Worm (Caenorhabditis elegans) whole organism, L2 larva: Measurements from ENCODE around the gene ZK250.13.

Experiments used
- R02D3.7 ChIP-seq: fragments of 150-350 bp; optimal IDR thresholded peaks from 2 replicates; lab custom pipeline; 2014; ENCODE audit warnings: missing biosample characterization, missing genetic modification characterization
- Y55F3AM.14 ChIP-seq: fragments of 200-800 bp; sonication (Bioruptor generic); optimal IDR thresholded peaks from 2 replicates; lab custom pipeline; 2018; ENCODE audit warnings: mild to moderate bottlenecking, missing genetic modification characterization, missing compliant biosample characterization
- aly-2 ChIP-seq: fragments of 150-350 bp; optimal IDR thresholded peaks from 2 replicates; lab custom pipeline; 2014; ENCODE audit warnings: missing biosample characterization, missing genetic modification characterization
- ceh-16 ChIP-seq: fragments of 150-350 bp; optimal IDR thresholded peaks from 2 replicates; lab custom pipeline; 2014; ENCODE audit warnings: missing biosample characterization, missing genetic modification characterization
- dmd-4 ChIP-seq: sonication (generic microtip); optimal IDR thresholded peaks from 2 replicates; lab custom pipeline; 2017; ENCODE audit warnings: missing biosample characterization, missing genetic modification characterization
- elt-3 ChIP-seq: sonication (generic microtip); optimal IDR thresholded peaks from 2 replicates; lab custom pipeline; 2017; ENCODE audit warnings: missing biosample characterization, missing genetic modification characterization
- gmeb-1 ChIP-seq: fragments of 150-350 bp; optimal IDR thresholded peaks from 2 replicates; lab custom pipeline; 2014; ENCODE audit warnings: missing biosample characterization, missing genetic modification characterization
- lsy-2 ChIP-seq, 2 experiments: fragments of 150-350 bp in 1 of 2; sonication (generic microtip) in 1 of 2; optimal IDR thresholded peaks; 2 replicates each; lab custom pipeline; 2014 to 2017; ENCODE audit warnings: missing biosample characterization in 2 of 2, missing genetic modification characterization in 2 of 2
- mbf-1 ChIP-seq: sonication (generic microtip); optimal IDR thresholded peaks from 2 replicates; lab custom pipeline; 2017; ENCODE audit warnings: missing biosample characterization, missing genetic modification characterization
- nhr-10 ChIP-seq: sonication (generic microtip); optimal IDR thresholded peaks from 2 replicates; lab custom pipeline; 2017; ENCODE audit warnings: missing biosample characterization, missing genetic modification characterization
- nhr-11 ChIP-seq: fragments of 150-350 bp; optimal IDR thresholded peaks from 2 replicates; lab custom pipeline; 2014; ENCODE audit warnings: missing biosample characterization, missing genetic modification characterization
- nhr-21 ChIP-seq: fragments of 150-350 bp; optimal IDR thresholded peaks from 2 replicates; lab custom pipeline; 2014; ENCODE audit warnings: missing biosample characterization, missing genetic modification characterization
- nhr-237 ChIP-seq: fragments of 150-350 bp; optimal IDR thresholded peaks from 2 replicates; lab custom pipeline; 2014; ENCODE audit warnings: missing biosample characterization, missing genetic modification characterization
- peb-1 ChIP-seq: fragments of 150-350 bp; optimal IDR thresholded peaks from 2 replicates; lab custom pipeline; 2014; ENCODE audit warnings: missing biosample characterization, missing genetic modification characterization
- sem-4 ChIP-seq: fragments of 150-350 bp; optimal IDR thresholded peaks from 2 replicates; lab custom pipeline; 2014; ENCODE audit warnings: missing biosample characterization, missing genetic modification reagents, missing genetic modification characterization
- skn-1 ChIP-seq: sonication (generic microtip); optimal IDR thresholded peaks from 2 replicates; lab custom pipeline; 2017; ENCODE audit warnings: missing biosample characterization, missing genetic modification characterization
- snpc-4 ChIP-seq: fragments of 150-350 bp; optimal IDR thresholded peaks from 2 replicates; lab custom pipeline; 2014; ENCODE audit warnings: missing biosample characterization, missing genetic modification characterization
- unc-39 ChIP-seq: fragments of 150-350 bp; optimal IDR thresholded peaks from 2 replicates; lab custom pipeline; 2014; ENCODE audit warnings: missing biosample characterization, missing genetic modification characterization
- unc-55 ChIP-seq: fragments of 150-350 bp; sonication (generic microtip); optimal IDR thresholded peaks from 3 replicates; lab custom pipeline; 2014; ENCODE audit warnings: missing biosample characterization, missing genetic modification reagents, missing genetic modification characterization
- ztf-1 ChIP-seq: fragments of 200-800 bp; sonication (Bioruptor generic); conservative IDR thresholded peaks from 2 replicates; pipeline ENCODE4 v1.3.6; 2022; ENCODE audit warnings: missing genetic modification characterization, missing compliant biosample characterization

Gene ZK250.13

DNA sequence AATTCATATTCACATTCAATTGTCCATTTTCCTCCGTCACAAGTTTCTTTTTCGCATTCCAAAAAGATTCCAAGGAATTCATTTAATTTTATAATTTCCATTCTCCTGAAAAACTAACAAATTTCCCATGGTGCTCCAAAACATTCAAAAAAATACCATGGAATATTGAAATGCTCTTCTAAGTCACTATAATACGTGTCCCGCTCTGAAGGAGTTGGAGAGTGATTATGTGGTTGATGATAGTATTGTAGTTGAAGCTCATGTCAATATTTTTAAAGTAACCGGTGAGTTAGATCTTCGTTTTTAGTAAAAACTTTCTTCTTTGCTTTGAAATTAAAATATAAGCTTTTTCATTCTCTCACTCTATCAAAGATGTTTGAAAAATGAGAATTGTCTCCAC, 48.9 kb downstream of the ZK250.13 start, which contains the start of gene math-9:
Gene math-9, minus strand, starts transcription at position 101 of the 400 bp plus-strand sequence.
- TF ChIP-seq nhr-11 (tag; lab: Kevin White, UChicago) (no peak), unc-55 (GFP tag; lab: Kevin White, UChicago) (no peak), snpc-4 (no peak), aly-2 (no peak), ceh-16 (tag; lab: Kevin White, UChicago) (no peak), dmd-4 (tag; lab: Kevin White, UChicago) (no peak), skn-1 (tag; lab: Kevin White, UChicago) (no peak), elt-3 (tag; lab: Kevin White, UChicago) (no peak)

ce11 chrII:1889071-1889470, 50.5 kb downstream of the ZK250.13 start, which contains the start of gene math-8:
math-8 (minus strand) TSS chrII:1889171.
- TF ChIP-seq nhr-21 (tag; lab: Kevin White, UChicago) (no peak), sem-4 (tag; lab: Kevin White, UChicago) (no peak), nhr-237 (tag; lab: Kevin White, UChicago) (no peak), mbf-1 (tag; lab: Kevin White, UChicago) (no peak), lsy-2 (tag; optimal IDR thresholded peaks at IDR 0.05; lab: Kevin White, UChicago) (no peak), Y55F3AM.14 (GFP tag; lab: Kevin White, UChicago) (no peak), unc-39 (no peak), nhr-10 (tag; lab: Kevin White, UChicago) (no peak), gmeb-1 (tag; lab: Kevin White, UChicago) (no peak), peb-1 (tag; lab: Kevin White, UChicago) (no peak), R02D3.7 (tag; lab: Kevin White, UChicago) (no peak), ztf-1 (GFP tag; lab: Robert Waterston, UW) (no peak)
- TF ChIP-seq, all 48 proteins: peak for 0
